Worm (Caenorhabditis elegans): ENCODE results near the gene cest-2.2.
A peak's percentile ranks its signal among the peaks of the same experiment; 100 is the strongest.

The cest-2.2 gene

DNA sequence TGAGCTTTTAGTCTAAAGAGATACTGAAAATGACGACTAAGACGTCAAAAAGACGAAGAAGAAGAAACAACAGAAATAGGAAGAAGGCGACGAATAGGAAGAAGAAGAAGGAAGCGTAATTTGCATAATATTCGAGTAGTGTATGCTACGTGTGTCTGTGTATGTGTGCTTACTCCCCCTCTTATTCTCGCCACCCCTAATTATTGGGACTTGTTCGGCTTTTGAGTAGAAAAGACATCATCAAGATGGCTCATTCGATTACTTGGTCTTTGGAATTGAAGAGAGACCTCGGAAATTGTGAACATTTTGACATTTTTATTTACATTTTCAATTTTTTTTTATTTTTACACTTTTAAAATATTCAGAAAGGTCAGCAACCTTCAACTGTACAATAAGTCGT lies 44.9 kb downstream of the cest-2.2 start:
- TF ChIP-seq unc-62 (GFP tag; optimal IDR thresholded peaks at IDR 0.05 in 1 of 2), result peak in 1 of 2 experiments; percentile 57
- TF ChIP-seq unc-62 (tag; optimal IDR thresholded peaks at IDR 0.05), result no peak
- no peak for TF ChIP-seq nhr-11 (tag; optimal IDR thresholded peaks at IDR 0.05)

DNA sequence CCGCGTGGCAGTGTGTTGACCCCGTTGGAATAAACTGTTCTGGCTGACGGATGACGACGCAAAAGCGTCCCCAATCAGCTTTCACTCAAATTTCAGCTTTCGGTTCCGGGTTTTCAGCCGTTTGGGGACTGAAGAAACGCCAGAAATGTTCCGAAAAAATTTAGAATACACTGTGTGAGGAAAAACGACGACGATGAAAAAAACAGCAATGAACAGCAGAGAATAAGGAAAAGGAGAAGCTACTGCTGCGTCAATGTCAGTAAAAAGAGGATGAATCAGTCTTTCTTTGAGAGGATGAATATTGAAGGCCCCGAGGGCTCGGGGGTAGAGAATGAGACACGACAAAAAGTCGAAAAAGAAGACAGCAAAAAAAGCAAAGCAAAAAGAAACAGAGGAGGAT lies 46.3 kb downstream of the cest-2.2 start:
- no peak for TF ChIP-seq attf-4 (tag; optimal IDR thresholded peaks at IDR 0.05)
- TF ChIP-seq unc-62 (GFP tag; optimal IDR thresholded peaks at IDR 0.05 in 1 of 2), result peak in 1 of 2 experiments; percentile 45
- no peak for TF ChIP-seq unc-62 (tag; optimal IDR thresholded peaks at IDR 0.05)
- peak; percentile 97 for TF ChIP-seq aha-1 (tag)

ce11 chrV:14127834-14128233 lies 47.3 kb downstream of the cest-2.2 start:
- TF ChIP-seq gei-8 (GFP tag; optimal IDR thresholded peaks at IDR 0.05) (no peak), daf-16 (GFP tag; optimal IDR thresholded peaks at IDR 0.05) (no peak), daf-16 (tag; optimal IDR thresholded peaks at IDR 0.05) (peak; percentile 27), nhr-6 (tag; optimal IDR thresholded peaks at IDR 0.05) (peak; percentile 53), hmg-1.1 (GFP tag; IDR thresholded peaks at IDR 0.05) (0 out of 2 replicates have a peak, but pooled peaks have one; percentile 28), mep-1 (tag; optimal IDR thresholded peaks at IDR 0.05) (peak; percentile 32), hlh-11 (tag; optimal IDR thresholded peaks at IDR 0.05) (peak; percentile 19), rbr-2 (tag; optimal IDR thresholded peaks at IDR 0.05) (peak; percentile 6), spr-3 (GFP tag; optimal IDR thresholded peaks at IDR 0.05) (no peak)

DNA sequence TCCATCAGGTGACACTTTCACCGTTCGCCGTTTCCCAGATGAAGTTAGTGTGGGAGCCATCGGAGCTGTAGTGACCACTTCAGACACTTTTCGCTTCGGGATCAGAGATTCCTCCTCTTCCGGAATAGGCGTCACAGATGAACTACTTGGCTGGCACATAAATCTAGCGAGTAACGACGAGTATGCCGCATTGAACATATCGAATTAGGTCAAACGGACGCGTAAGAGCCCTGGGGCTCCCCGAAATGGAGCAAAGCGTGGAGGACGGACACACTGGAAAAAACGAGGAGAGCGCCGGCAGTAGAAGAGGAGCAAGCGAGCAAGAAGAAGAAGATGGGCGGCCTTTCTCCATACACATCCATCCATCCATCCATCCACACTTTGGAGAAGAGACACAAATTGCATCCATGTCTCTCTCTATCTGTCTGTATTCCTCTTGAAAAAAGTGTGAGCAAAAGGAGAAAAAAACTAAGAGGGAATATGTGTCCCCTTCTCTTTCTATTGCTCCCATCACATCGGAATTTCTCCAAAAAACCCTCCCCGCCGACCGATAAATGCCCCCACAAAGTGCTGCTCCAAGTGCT lies 48.7 kb downstream of the cest-2.2 start:
- TF ChIP-seq set-16 (GFP tag; IDR thresholded peaks at IDR 0.05), result peak; percentile 16; the same call in 1 of the 2 replicates
- TF ChIP-seq dve-1 (tag; optimal IDR thresholded peaks at IDR 0.05; ENCODE audit: insufficient read depth), result no peak
- TF ChIP-seq hmg-1.1 (GFP tag; IDR thresholded peaks at IDR 0.05), result 0 out of 2 replicates have a peak, but pooled peaks have one; percentile 17
- peak; percentile 23 for TF ChIP-seq mes-2 (tag; optimal IDR thresholded peaks at IDR 0.05; ENCODE audit: poor library complexity, severe bottlenecking)
- no peak for TF ChIP-seq lin-13 (GFP tag; optimal IDR thresholded peaks at IDR 0.05)
- TF ChIP-seq daf-19 (GFP tag; conservative IDR thresholded peaks at IDR 0.05), result no peak
- TF ChIP-seq nhr-11 (tag; optimal IDR thresholded peaks at IDR 0.05), result no peak
- TF ChIP-seq jun-1 (tag; optimal IDR thresholded peaks at IDR 0.05), result no peak
- TF ChIP-seq unc-62 (GFP tag; optimal IDR thresholded peaks at IDR 0.05 in 1 of 2), result peak in 1 of 2 experiments; percentile 11
- no peak for TF ChIP-seq unc-62 (tag; optimal IDR thresholded peaks at IDR 0.05)
- TF ChIP-seq ctbp-1 (GFP tag; IDR thresholded peaks at IDR 0.05), result 0 out of 2 replicates have a peak, but pooled peaks have one; percentile 47
- peak; percentile 57 for TF ChIP-seq aha-1 (tag)

DNA sequence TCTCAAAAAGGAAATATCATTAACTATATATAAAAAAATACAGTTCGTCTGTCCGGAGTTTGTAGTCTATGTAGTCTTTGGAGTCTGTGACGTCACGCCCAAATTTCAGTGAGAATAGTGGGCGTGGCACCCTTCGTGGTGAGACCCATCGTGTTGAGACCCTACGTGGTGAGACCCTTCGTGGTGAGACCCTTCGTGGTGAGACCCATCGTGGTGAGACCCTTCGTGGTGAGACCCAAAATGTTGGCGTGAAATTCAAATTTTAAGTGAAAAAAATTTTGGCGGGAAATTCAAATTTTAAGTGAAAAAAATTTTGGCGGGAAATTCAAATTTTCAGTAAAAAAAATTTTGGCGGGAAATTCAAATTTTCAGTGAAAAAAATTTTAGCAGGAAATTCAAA lies 51.0 kb downstream of the cest-2.2 start:
- peak; percentile 7; the same call in 1 of the 2 replicates for TF ChIP-seq set-16 (GFP tag; IDR thresholded peaks at IDR 0.05)
- TF ChIP-seq snpc-1.2 (GFP tag; IDR thresholded peaks at IDR 0.05), result 0 out of 2 replicates have a peak, but pooled peaks have one; percentile 12
- 0 out of 2 replicates have a peak, but pooled peaks have one; percentile 13 for TF ChIP-seq madf-9 (GFP tag; conservative IDR thresholded peaks at IDR 0.05)
- peak; percentile 16; the same call in 1 of the 2 replicates for TF ChIP-seq nhr-41 (GFP tag; IDR thresholded peaks at IDR 0.05)
- peak; percentile 31 for TF ChIP-seq dmd-6 (GFP tag; IDR thresholded peaks at IDR 0.05)
- 0 out of 2 replicates have a peak, but pooled peaks have one; percentile 35 for TF ChIP-seq mdt-29 (GFP tag; IDR thresholded peaks at IDR 0.05)
- peak; percentile 25; the same call in 1 of the 2 replicates for TF ChIP-seq lin-38 (GFP tag; IDR thresholded peaks at IDR 0.05)
- 0 out of 2 replicates have a peak, but pooled peaks have one; percentile 49 for TF ChIP-seq zfp-3 (GFP tag; conservative IDR thresholded peaks at IDR 0.05)
- 0 out of 2 replicates have a peak, but pooled peaks have one; percentile 45 for TF ChIP-seq Y105C5A.15 (GFP tag; IDR thresholded peaks at IDR 0.05)

ce11 chrV:14123176-14123575 lies 52.0 kb downstream of the cest-2.2 start:
- TF ChIP-seq lim-7 (GFP tag; IDR thresholded peaks at IDR 0.05), result no peak
- TF ChIP-seq daf-12 (tag; optimal IDR thresholded peaks at IDR 0.05), result no peak
- no peak for TF ChIP-seq lin-1 (GFP tag; IDR thresholded peaks at IDR 0.05)
- TF ChIP-seq aha-1 (tag), result peak; percentile 92
- no peak for TF ChIP-seq madf-5 (GFP tag; IDR thresholded peaks at IDR 0.05)
- TF ChIP-seq zip-2 (tag; optimal IDR thresholded peaks at IDR 0.05), result no peak
- no peak for TF ChIP-seq snpc-4 (tag; optimal IDR thresholded peaks at IDR 0.05)
- TF ChIP-seq ceh-82 (tag; optimal IDR thresholded peaks at IDR 0.05), result no peak

All from whole organism, L4 larva.